Fruit fly (Drosophila melanogaster) whole organism, embryonic: Measurements from ENCODE around the gene CG45049.

ENCODE experiments used
- Antp ChIP-seq: fragments of 200-800 bp; sonication (Bioruptor generic); optimal IDR thresholded peaks from 3 replicates; lab custom pipeline; 2016; ENCODE audit warnings: missing biosample characterization, missing genetic modification characterization
- B-H2 ChIP-seq: fragments of 200-800 bp; sonication (Bioruptor generic); optimal IDR thresholded peaks from 2 replicates; lab custom pipeline; 2018; ENCODE audit warnings: missing biosample characterization, mild to moderate bottlenecking, missing genetic modification characterization
- Bdp1 ChIP-seq: fragments of 200-800 bp; sonication (Bioruptor generic); optimal IDR thresholded peaks from 3 replicates; lab custom pipeline; 2016; ENCODE audit warnings: missing biosample characterization, missing genetic modification characterization
- CG10462 ChIP-seq: fragments of 200-800 bp; sonication (Bioruptor generic); optimal IDR thresholded peaks from 2 replicates; lab custom pipeline; 2016; ENCODE audit warnings: missing biosample characterization, missing genetic modification characterization
- CG12155 ChIP-seq: fragments of 200-800 bp; sonication (Bioruptor generic); optimal IDR thresholded peaks from 3 replicates; lab custom pipeline; 2016; ENCODE audit warnings: missing biosample characterization, missing genetic modification characterization
- CG1233 ChIP-seq: fragments of 200-800 bp; sonication (Bioruptor generic); optimal IDR thresholded peaks from 4 replicates; lab custom pipeline; 2018; ENCODE audit warnings: missing biosample characterization, mild to moderate bottlenecking, missing genetic modification characterization
- CG15011 ChIP-seq: fragments of 200-800 bp; sonication (Bioruptor generic); optimal IDR thresholded peaks from 3 replicates; lab custom pipeline; 2018; ENCODE audit warnings: missing biosample characterization, mild to moderate bottlenecking, missing genetic modification characterization
- CG1647 ChIP-seq: fragments of 200-800 bp; sonication (Bioruptor generic); optimal IDR thresholded peaks from 3 replicates; lab custom pipeline; 2016; ENCODE audit warnings: missing biosample characterization, missing genetic modification characterization
- CG16863 ChIP-seq: fragments of 200-800 bp; sonication (Bioruptor generic); optimal IDR thresholded peaks from 3 replicates; lab custom pipeline; 2016; ENCODE audit warnings: missing biosample characterization, missing genetic modification characterization
- CG17912 ChIP-seq: fragments of 200-800 bp; sonication (Bioruptor generic); optimal IDR thresholded peaks from 2 replicates; lab custom pipeline; 2018; ENCODE audit warnings: missing biosample characterization, mild to moderate bottlenecking, missing genetic modification characterization
- CG2202 ChIP-seq: fragments of 200-800 bp; sonication (Bioruptor generic); optimal IDR thresholded peaks from 2 replicates; lab custom pipeline; 2018; ENCODE audit warnings: missing biosample characterization, mild to moderate bottlenecking, missing genetic modification characterization
- CG2875 ChIP-seq: fragments of 200-800 bp; sonication (Bioruptor generic); optimal IDR thresholded peaks from 2 replicates; lab custom pipeline; 2017; ENCODE audit warnings: missing biosample characterization, mild to moderate bottlenecking, missing genetic modification characterization, missing genetic modification reagents
- CG2889 ChIP-seq: fragments of 200-800 bp; sonication (Bioruptor generic); IDR thresholded peaks from 3 replicates; pipeline ENCODE4 v1.3.6; 2022; ENCODE audit warnings: missing biosample characterization, missing genetic modification characterization
- CG31441 ChIP-seq: fragments of 200-800 bp; sonication (Bioruptor generic); IDR thresholded peaks from 2 replicates; pipeline ENCODE4 v1.3.6; 2022; ENCODE audit warnings: missing biosample characterization, missing genetic modification characterization
- CG3407 ChIP-seq: fragments of 200-800 bp; sonication (Bioruptor generic); optimal IDR thresholded peaks from 2 replicates; lab custom pipeline; 2018; ENCODE audit warnings: missing biosample characterization, mild to moderate bottlenecking, missing genetic modification characterization
- CG3726 ChIP-seq: fragments of 200-800 bp; sonication (Bioruptor generic); IDR thresholded peaks from 3 replicates; pipeline ENCODE4, ENCODE4 v1.3.6; 2022; ENCODE audit warnings: missing biosample characterization, missing genetic modification characterization
- CG4854 ChIP-seq: fragments of 200-800 bp; sonication (Bioruptor generic); optimal IDR thresholded peaks from 2 replicates; lab custom pipeline; 2016; ENCODE audit warnings: missing biosample characterization, missing genetic modification characterization, inconsistent platforms
- CG7928 ChIP-seq: fragments of 200-800 bp; sonication (Bioruptor generic); optimal IDR thresholded peaks from 2 replicates; lab custom pipeline; 2017; ENCODE audit warnings: missing biosample characterization, mild to moderate bottlenecking, missing genetic modification characterization
- CG8478 ChIP-seq: fragments of >200 bp; optimal IDR thresholded peaks from 2 replicates; lab custom pipeline; 2018
- CG8924 ChIP-seq: fragments of 200-800 bp; optimal IDR thresholded peaks from 3 replicates; lab custom pipeline; 2019; ENCODE audit warnings: missing biosample characterization, mild to moderate bottlenecking, missing genetic modification characterization, moderate library complexity
- CG9437 ChIP-seq: fragments of 200-800 bp; sonication (Bioruptor generic); optimal IDR thresholded peaks from 2 replicates; lab custom pipeline; 2018; ENCODE audit warnings: missing biosample characterization, mild to moderate bottlenecking, missing genetic modification characterization
- Drgx ChIP-seq: fragments of 200-800 bp; sonication (Bioruptor generic); IDR thresholded peaks from 2 replicates; pipeline ENCODE4 v1.3.6; 2022; ENCODE audit warnings: missing biosample characterization, missing genetic modification characterization
- H2.0 ChIP-seq: fragments of 200-800 bp; sonication (Bioruptor generic); IDR thresholded peaks from 2 replicates; pipeline ENCODE4 v1.3.6; 2022; ENCODE audit warnings: missing biosample characterization, missing genetic modification characterization
- Hr51 ChIP-seq, 2 experiments: fragments of 200-800 bp; sonication (Bioruptor generic); optimal IDR thresholded peaks; 2 replicates in 1 of 2; 3 replicates in 1 of 2; lab custom pipeline; 2016 to 2018; ENCODE audit warnings: missing biosample characterization in 2 of 2, missing genetic modification characterization in 2 of 2, mild to moderate bottlenecking in 1 of 2, moderate library complexity in 1 of 2
- Lhr ChIP-seq: fragments of 200-800 bp; sonication (Bioruptor generic); optimal IDR thresholded peaks from 3 replicates; lab custom pipeline; 2017; ENCODE audit warnings: mild to moderate bottlenecking, missing biosample characterization, missing genetic modification reagents, missing genetic modification characterization
- MBD-R2 ChIP-seq: fragments of 200-800 bp; sonication (Bioruptor generic); IDR thresholded peaks from 2 replicates; pipeline ENCODE4 v1.3.6; 2022; ENCODE audit warnings: missing biosample characterization, missing genetic modification characterization
- MESR4 ChIP-seq: fragments of 200-800 bp; sonication (Bioruptor generic); optimal IDR thresholded peaks from 2 replicates; lab custom pipeline; 2018; ENCODE audit warnings: missing biosample characterization, mild to moderate bottlenecking, missing genetic modification characterization, moderate library complexity
- MTF-1 ChIP-seq: fragments of 200-800 bp; sonication (Bioruptor generic); optimal IDR thresholded peaks from 2 replicates; lab custom pipeline; 2018; ENCODE audit warnings: missing biosample characterization, mild to moderate bottlenecking, missing genetic modification characterization, borderline replicate concordance
- Meics ChIP-seq: fragments of 200-800 bp; sonication (Bioruptor generic); optimal IDR thresholded peaks from 2 replicates; lab custom pipeline; 2017; ENCODE audit warnings: missing biosample characterization, mild to moderate bottlenecking, missing genetic modification characterization
- Mes4 ChIP-seq: fragments of 200-800 bp; sonication (Bioruptor generic); optimal IDR thresholded peaks from 2 replicates; lab custom pipeline; 2016; ENCODE audit warnings: missing biosample characterization, missing genetic modification characterization
- Nf-YA ChIP-seq: fragments of 200-800 bp; sonication (Bioruptor generic); IDR thresholded peaks from 2 replicates; pipeline ENCODE4 v1.3.6; 2022; ENCODE audit warnings: missing biosample characterization, missing genetic modification characterization
- Oli ChIP-seq: fragments of 200-800 bp; sonication (Bioruptor generic); optimal IDR thresholded peaks from 2 replicates; lab custom pipeline; 2018; ENCODE audit warnings: missing biosample characterization, mild to moderate bottlenecking, missing genetic modification characterization, moderate library complexity
- Side ChIP-seq: fragments of 200-800 bp; sonication (Bioruptor generic); optimal IDR thresholded peaks from 2 replicates; lab custom pipeline; 2016; ENCODE audit warnings: missing biosample characterization, missing genetic modification characterization
- Tbp ChIP-seq: fragments of >200 bp; optimal IDR thresholded peaks from 2 replicates; lab custom pipeline; 2018; ENCODE audit warnings: missing biosample characterization, missing genetic modification characterization
- amos ChIP-seq: fragments of 200-800 bp; sonication (Bioruptor generic); IDR thresholded peaks from 2 replicates; pipeline ENCODE4 v1.3.6; 2022; ENCODE audit warnings: missing biosample characterization, missing genetic modification characterization; ENCODE audit not compliant: partially characterized antibody
- disco-r ChIP-seq: fragments of 200-800 bp; sonication (Bioruptor generic); optimal IDR thresholded peaks from 2 replicates; lab custom pipeline; 2016; ENCODE audit warnings: missing biosample characterization, missing genetic modification characterization
- dysf ChIP-seq: fragments of 200-800 bp; sonication (Bioruptor generic); IDR thresholded peaks from 3 replicates; pipeline ENCODE4 v1.3.6; 2022; ENCODE audit warnings: missing biosample characterization, missing genetic modification characterization
- ftz-f1 ChIP-seq: fragments of 200-800 bp; sonication (Bioruptor generic); optimal IDR thresholded peaks from 2 replicates; lab custom pipeline; 2016; ENCODE audit warnings: missing biosample characterization, missing genetic modification characterization
- gce ChIP-seq: fragments of 200-800 bp; sonication (Bioruptor generic); IDR thresholded peaks from 3 replicates; pipeline ENCODE4 v1.3.6; 2022; ENCODE audit warnings: missing biosample characterization, missing genetic modification characterization
- ham ChIP-seq: fragments of 200-800 bp; sonication (Bioruptor generic); IDR thresholded peaks from 2 replicates; pipeline ENCODE4 v1.3.6; 2022; ENCODE audit warnings: missing biosample characterization, missing genetic modification characterization
- ken ChIP-seq: fragments of 200-800 bp; sonication (Bioruptor generic); IDR thresholded peaks from 3 replicates; pipeline ENCODE4 v1.3.6; 2022; ENCODE audit warnings: missing biosample characterization, missing genetic modification characterization
- kni ChIP-seq: fragments of 200-800 bp; sonication (Bioruptor generic); optimal IDR thresholded peaks from 3 replicates; lab custom pipeline; 2017; ENCODE audit warnings: mild to moderate bottlenecking, missing biosample characterization, missing genetic modification reagents, missing genetic modification characterization
- org-1 ChIP-seq: fragments of 200-800 bp; sonication (Bioruptor generic); optimal IDR thresholded peaks from 2 replicates; lab custom pipeline; 2017; ENCODE audit warnings: missing biosample characterization, missing genetic modification characterization
- peb ChIP-seq: fragments of 200-800 bp; sonication (Bioruptor generic); IDR thresholded peaks from 2 replicates; pipeline ENCODE4 v1.3.6; 2022; ENCODE audit warnings: missing biosample characterization, missing genetic modification characterization
- pnt ChIP-seq: fragments of 200-800 bp; sonication (Bioruptor generic); optimal IDR thresholded peaks from 3 replicates; lab custom pipeline; 2016; ENCODE audit warnings: missing biosample characterization, missing genetic modification characterization
- prd ChIP-seq, 3 experiments: fragments of >200 bp in 2 of 3; fragments of 200-800 bp in 1 of 3; sonication (Bioruptor generic) in 1 of 3; optimal IDR thresholded peaks in 2 of 3; IDR thresholded peaks in 1 of 3; 2 replicates in 2 of 3; 3 replicates in 1 of 3; pipeline versions ENCODE4 v1.3.6 to Lab custom; 2017 to 2022; ENCODE audit warnings: missing biosample characterization in 1 of 3, missing genetic modification characterization in 1 of 3
- sna ChIP-seq: fragments of 200-800 bp; sonication (Bioruptor generic); IDR thresholded peaks from 2 replicates; pipeline ENCODE4 v1.3.6; 2022; ENCODE audit warnings: missing biosample characterization, missing genetic modification characterization; ENCODE audit not compliant: partially characterized antibody
- sob ChIP-seq: fragments of 200-800 bp; sonication (Bioruptor generic); IDR thresholded peaks from 2 replicates; pipeline ENCODE4 v1.3.6; 2022; ENCODE audit warnings: missing biosample characterization, missing genetic modification characterization
- sqz ChIP-seq: fragments of 200-800 bp; sonication (Bioruptor generic); optimal IDR thresholded peaks from 3 replicates; lab custom pipeline; 2018; ENCODE audit warnings: missing biosample characterization, mild to moderate bottlenecking, missing genetic modification characterization
- tio ChIP-seq: fragments of 200-800 bp; sonication (Bioruptor generic); optimal IDR thresholded peaks from 2 replicates; lab custom pipeline; 2017; ENCODE audit warnings: missing biosample characterization, missing genetic modification characterization, inconsistent platforms
- z ChIP-seq: fragments of 200-800 bp; sonication (Bioruptor generic); IDR thresholded peaks from 3 replicates; pipeline ENCODE4 v1.3.6; 2022; ENCODE audit warnings: missing biosample characterization, missing genetic modification characterization

CG45049 gene

dm6 chr3R:22750534-22750947, 23.8 kb downstream of the CG45049 start, which contains the start of the genes rumi, CG7029 and Usp12-46 (continued):
- TF ChIP-seq CG15011 (GFP tag; lab: Kevin White, UChicago) = no peak
- peak; percentile 57 for TF ChIP-seq CG9437 (GFP tag; lab: Kevin White, UChicago)
- TF ChIP-seq sqz = peak; percentile 57
- no peak for TF ChIP-seq z (GFP tag; lab: Robert Waterston, UW)
- peak; percentile 78 for TF ChIP-seq Mes4 (GFP tag; lab: Kevin White, UChicago)
- no peak for TF ChIP-seq Tbp
- TF ChIP-seq amos (GFP tag; lab: Robert Waterston, UW) = peak; percentile 72
- TF ChIP-seq CG2875 (GFP tag; lab: Kevin White, UChicago) = peak; percentile 46
- peak; percentile 87 for TF ChIP-seq CG8924 (tag; lab: Kevin White, UChicago)
- TF ChIP-seq Hr51 (GFP tag; optimal IDR thresholded peaks at IDR 0.05; lab: Kevin White, UChicago) = peak; percentile 86 to 90
- TF ChIP-seq CG3726 (GFP tag; lab: Robert Waterston, UW) = peak; percentile 76; the same call in 2 of the 3 replicates
- TF ChIP-seq Lhr (GFP tag; lab: Kevin White, UChicago) = peak; percentile 76
- TF ChIP-seq MTF-1 (GFP tag; lab: Kevin White, UChicago) = peak; percentile 46
- TF ChIP-seq ftz-f1 (GFP tag; lab: Kevin White, UChicago) = peak; percentile 56
- no peak for TF ChIP-seq prd (optimal IDR thresholded peaks at IDR 0.05; lab: Kevin White, UChicago)
- TF ChIP-seq prd (GFP tag; IDR thresholded peaks at IDR 0.05; lab: Robert Waterston, UW) = peak; percentile 90
- TF ChIP-seq CG17912 (GFP tag; lab: Kevin White, UChicago) = peak; percentile 68
- TF ChIP-seq B-H2 (GFP tag; lab: Kevin White, UChicago) = peak; percentile 82
- TF ChIP-seq CG7928 (GFP tag; lab: Kevin White, UChicago) = peak; percentile 58
- peak; percentile 89 for TF ChIP-seq ken (GFP tag; lab: Robert Waterston, UW)
- TF ChIP-seq Meics = peak; percentile 75
- TF ChIP-seq disco-r (GFP tag; lab: Kevin White, UChicago) = peak; percentile 57
- TF ChIP-seq sna = peak; percentile 83
- peak; percentile 93 for TF ChIP-seq Antp (GFP tag; lab: Kevin White, UChicago)
- TF ChIP-seq CG10462 = peak; percentile 73
- TF ChIP-seq CG1233 (GFP tag; lab: Kevin White, UChicago) = peak; percentile 82
- TF ChIP-seq CG2889 = peak; percentile 79
- TF ChIP-seq Side (GFP tag; lab: Kevin White, UChicago) = peak; percentile 91
- peak; percentile 92 for TF ChIP-seq MBD-R2 (GFP tag; lab: Robert Waterston, UW)
- peak; percentile 94 for TF ChIP-seq CG31441
- TF ChIP-seq CG3407 (GFP tag; lab: Kevin White, UChicago) = peak; percentile 72
- peak; percentile 84 for TF ChIP-seq CG4854 (GFP tag; lab: Kevin White, UChicago)
- TF ChIP-seq CG16863 = peak; percentile 90
- peak; percentile 82 for TF ChIP-seq Bdp1
- TF ChIP-seq Drgx (GFP tag; lab: Robert Waterston, UW) = peak; percentile 75
- peak; percentile 81 for TF ChIP-seq gce (GFP tag; lab: Robert Waterston, UW)
- peak; percentile 74 for TF ChIP-seq Nf-YA
- TF ChIP-seq CG1647 (GFP tag; lab: Kevin White, UChicago) = peak; percentile 90
- TF ChIP-seq Oli (tag; lab: Kevin White, UChicago) = peak; percentile 80
- TF ChIP-seq H2.0 = peak; percentile 83
- no peak for TF ChIP-seq MESR4
- peak; percentile 89 for TF ChIP-seq sob
- TF ChIP-seq ham (GFP tag; lab: Robert Waterston, UW) = peak; percentile 69; the same call in 1 of the 2 replicates
- TF ChIP-seq pnt (GFP tag; lab: Kevin White, UChicago) = peak; percentile 80
- peak; percentile 88 for TF ChIP-seq CG12155 (GFP tag; lab: Kevin White, UChicago)
- TF ChIP-seq CG2202 (tag; lab: Kevin White, UChicago) = peak; percentile 66
- peak; percentile 45; the same call in 1 of the 2 replicates for TF ChIP-seq peb
- TF ChIP-seq org-1 (GFP tag; lab: Kevin White, UChicago) = peak; percentile 66
- peak; percentile 25 for TF ChIP-seq kni (GFP tag; lab: Kevin White, UChicago)
- TF ChIP-seq tio (GFP tag; lab: Kevin White, UChicago) = no peak
- TF ChIP-seq CG8478 (lab: Kevin White, UChicago) = no peak
- TF ChIP-seq dysf (GFP tag; lab: Robert Waterston, UW) = peak; percentile 84
